Fruit fly (Drosophila melanogaster) whole organism, pupa: ENCODE data around the gene eIF2Bbeta.

Source experiments
- CG10348 ChIP-seq: fragments of 200-800 bp; sonication (Bioruptor generic); IDR thresholded peaks from 2 replicates; pipeline ENCODE4 v1.3.6; 2022; ENCODE audit warnings: missing biosample characterization, missing genetic modification characterization
- CG12605 ChIP-seq: fragments of 200-800 bp; sonication (Bioruptor generic); IDR thresholded peaks from 2 replicates; pipeline ENCODE4 v1.3.6; 2022; ENCODE audit warnings: missing biosample characterization, missing genetic modification characterization
- CG13204 ChIP-seq: fragments of 200-800 bp; sonication (Bioruptor generic); optimal IDR thresholded peaks from 2 replicates; lab custom pipeline; 2018; ENCODE audit warnings: missing biosample characterization, mild to moderate bottlenecking, missing genetic modification characterization, moderate library complexity
- CG14655 ChIP-seq: fragments of 200-800 bp; sonication (Bioruptor generic); optimal IDR thresholded peaks from 3 replicates; lab custom pipeline; 2017; ENCODE audit warnings: mild to moderate bottlenecking, missing biosample characterization, missing genetic modification reagents, missing genetic modification characterization
- CG17806 ChIP-seq: fragments of 200-800 bp; sonication (Bioruptor generic); optimal IDR thresholded peaks from 2 replicates; lab custom pipeline; 2018; ENCODE audit warnings: missing biosample characterization, mild to moderate bottlenecking, missing genetic modification characterization, moderate library complexity
- CG4496 ChIP-seq: fragments of 200-800 bp; sonication (Bioruptor generic); IDR thresholded peaks from 3 replicates; pipeline ENCODE4 v1.3.6; 2022; ENCODE audit warnings: missing biosample characterization, missing genetic modification characterization
- CG8301 ChIP-seq: fragments of 200-800 bp; sonication (Bioruptor generic); optimal IDR thresholded peaks from 2 replicates; lab custom pipeline; 2018; ENCODE audit warnings: missing biosample characterization, mild to moderate bottlenecking, missing genetic modification characterization
- CG9948 ChIP-seq: fragments of 200-800 bp; sonication (Bioruptor generic); optimal IDR thresholded peaks from 2 replicates; lab custom pipeline; 2018; ENCODE audit warnings: missing biosample characterization, mild to moderate bottlenecking, missing genetic modification characterization, moderate library complexity
- EcR ChIP-seq: fragments of 200-800 bp; sonication (Bioruptor generic); optimal IDR thresholded peaks from 3 replicates; lab custom pipeline; 2019; ENCODE audit warnings: missing biosample characterization, missing genetic modification characterization, mild to moderate bottlenecking, moderate library complexity, missing genetic modification reagents
- Ets98B ChIP-seq: fragments of 200-800 bp; sonication (Bioruptor generic); IDR thresholded peaks from 2 replicates; pipeline ENCODE4 v1.3.6; 2022; ENCODE audit warnings: missing biosample characterization, missing genetic modification characterization
- Pif1B ChIP-seq: fragments of 200-800 bp; sonication (Bioruptor generic); optimal IDR thresholded peaks from 3 replicates; lab custom pipeline; 2016; ENCODE audit warnings: missing biosample characterization, missing genetic modification characterization
- Snoo ChIP-seq: fragments of 200-800 bp; sonication (Bioruptor generic); optimal IDR thresholded peaks from 3 replicates; lab custom pipeline; 2017; ENCODE audit warnings: missing biosample characterization, mild to moderate bottlenecking, missing genetic modification characterization, inconsistent platforms
- fd96Ca ChIP-seq: fragments of 200-800 bp; sonication (Bioruptor generic); IDR thresholded peaks from 3 replicates; pipeline ENCODE4 v1.3.6; 2022; ENCODE audit warnings: missing biosample characterization, missing genetic modification characterization

dm6 chrX:2738663-2739062 is 34.3 kb downstream of the eIF2Bbeta start, which contains the start of gene crm:
- TF ChIP-seq EcR = no peak
- TF ChIP-seq CG12605 (GFP tag; lab: Robert Waterston, UW) = no peak
- no peak for TF ChIP-seq Snoo (tag; lab: Kevin White, UChicago)
- no peak for TF ChIP-seq CG14655 (GFP tag; lab: Kevin White, UChicago)
- no peak for TF ChIP-seq CG17806 (tag; lab: Kevin White, UChicago)
- 0 out of 3 replicates have a peak, but pooled peaks have one; percentile 24 for TF ChIP-seq CG4496 (GFP tag; lab: Robert Waterston, UW)
- no peak for TF ChIP-seq Pif1B (GFP tag; lab: Kevin White, UChicago)
- no peak for TF ChIP-seq CG8301
- no peak for TF ChIP-seq Ets98B (GFP tag; lab: Robert Waterston, UW)
- no peak for TF ChIP-seq CG13204 (GFP tag; lab: Kevin White, UChicago)
- TF ChIP-seq CG9948 (tag; lab: Kevin White, UChicago) = no peak
- no peak; the same call in 2 of the 3 replicates for TF ChIP-seq fd96Ca (GFP tag; lab: Robert Waterston, UW)
- TF ChIP-seq CG10348 (GFP tag; lab: Robert Waterston, UW) = no peak
